Fruit fly (Drosophila melanogaster) whole organism, embryonic: ENCODE data around the gene CG32812.

Experiments
- Asciz ChIP-seq: fragments of 200-800 bp; sonication (Bioruptor generic); optimal IDR thresholded peaks from 2 replicates; lab custom pipeline; 2017; ENCODE audit warnings: missing biosample characterization, mild to moderate bottlenecking, missing genetic modification characterization, missing genetic modification reagents
- Awh ChIP-seq: fragments of 200-800 bp; sonication (Bioruptor generic); IDR thresholded peaks from 2 replicates; pipeline ENCODE4, ENCODE4 v1.3.6; 2022; ENCODE audit warnings: missing biosample characterization, missing genetic modification characterization
- Bgb ChIP-seq: fragments of 200-800 bp; sonication (Bioruptor generic); IDR thresholded peaks from 2 replicates; pipeline ENCODE4 v1.3.6; 2022; ENCODE audit warnings: missing biosample characterization, missing genetic modification characterization; ENCODE audit not compliant: partially characterized antibody
- Blimp-1 ChIP-seq: fragments of 200-800 bp; sonication (Bioruptor generic); optimal IDR thresholded peaks from 3 replicates; lab custom pipeline; 2018; ENCODE audit warnings: missing biosample characterization, missing genetic modification characterization, mild to moderate bottlenecking, moderate library complexity, missing genetic modification reagents
- BtbVII ChIP-seq: fragments of 200-800 bp; sonication (Bioruptor generic); optimal IDR thresholded peaks from 3 replicates; lab custom pipeline; 2017; ENCODE audit warnings: missing biosample characterization, mild to moderate bottlenecking, missing genetic modification characterization
- CG12104 ChIP-seq: fragments of 200-800 bp; sonication (Bioruptor generic); optimal IDR thresholded peaks from 3 replicates; lab custom pipeline; 2016; ENCODE audit warnings: missing biosample characterization, missing genetic modification characterization
- CG12659 ChIP-seq: fragments of 200-800 bp; sonication (Bioruptor generic); optimal IDR thresholded peaks from 3 replicates; lab custom pipeline; 2017; ENCODE audit warnings: mild to moderate bottlenecking, missing biosample characterization, missing genetic modification reagents, missing genetic modification characterization
- CG12942 ChIP-seq: fragments of 200-800 bp; sonication (Bioruptor generic); optimal IDR thresholded peaks from 3 replicates; lab custom pipeline; 2016; ENCODE audit warnings: missing biosample characterization, missing genetic modification characterization
- CG13424 ChIP-seq: fragments of 200-800 bp; sonication (Bioruptor generic); optimal IDR thresholded peaks from 2 replicates; lab custom pipeline; 2019; ENCODE audit warnings: missing biosample characterization, mild to moderate bottlenecking, missing genetic modification characterization, moderate library complexity
- CG1603 ChIP-seq: fragments of 200-800 bp; sonication (Bioruptor generic); optimal IDR thresholded peaks from 2 replicates; lab custom pipeline; 2019; ENCODE audit warnings: missing biosample characterization, mild to moderate bottlenecking, missing genetic modification characterization, moderate library complexity
- CG17359 ChIP-seq: fragments of 200-800 bp; sonication (Bioruptor generic); optimal IDR thresholded peaks from 3 replicates; lab custom pipeline; 2018; ENCODE audit warnings: missing biosample characterization, mild to moderate bottlenecking, missing genetic modification characterization, moderate library complexity
- CG30020 ChIP-seq: fragments of 200-800 bp; optimal IDR thresholded peaks from 2 replicates; lab custom pipeline; 2019; ENCODE audit warnings: missing biosample characterization, mild to moderate bottlenecking, missing genetic modification characterization, moderate library complexity
- CG32772 ChIP-seq: fragments of 200-800 bp; sonication (Bioruptor generic); IDR thresholded peaks from 2 replicates; pipeline ENCODE4 v1.3.6; 2022; ENCODE audit warnings: missing biosample characterization, missing genetic modification characterization
- CG7963 ChIP-seq: fragments of 200-800 bp; sonication (Bioruptor generic); IDR thresholded peaks from 3 replicates; pipeline ENCODE4 v1.3.6; 2022; ENCODE audit warnings: missing biosample characterization, missing genetic modification characterization; ENCODE audit not compliant: partially characterized antibody
- CoRest ChIP-seq: fragments of 200-800 bp; sonication (Bioruptor generic); optimal IDR thresholded peaks from 3 replicates; lab custom pipeline; 2018; ENCODE audit warnings: missing biosample characterization, mild to moderate bottlenecking, missing genetic modification characterization, moderate library complexity
- D19B ChIP-seq: fragments of 200-800 bp; sonication (Bioruptor generic); optimal IDR thresholded peaks from 2 replicates; lab custom pipeline; 2017; ENCODE audit warnings: missing biosample characterization, mild to moderate bottlenecking, missing genetic modification characterization
- Drgx ChIP-seq: fragments of 200-800 bp; sonication (Bioruptor generic); IDR thresholded peaks from 2 replicates; pipeline ENCODE4 v1.3.6; 2022; ENCODE audit warnings: missing biosample characterization, missing genetic modification characterization
- Med ChIP-seq: fragments of 200-800 bp; sonication (Bioruptor generic); peaks from one replicate; lab custom pipeline; 2016; ENCODE audit warnings: missing biosample characterization, missing genetic modification characterization, mild to moderate bottlenecking, inconsistent platforms, moderate library complexity
- Meics ChIP-seq: fragments of 200-800 bp; sonication (Bioruptor generic); optimal IDR thresholded peaks from 2 replicates; lab custom pipeline; 2017; ENCODE audit warnings: missing biosample characterization, mild to moderate bottlenecking, missing genetic modification characterization
- Poxn ChIP-seq: fragments of 200-800 bp; sonication (Bioruptor generic); IDR thresholded peaks from 2 replicates; pipeline ENCODE4 v1.3.6; 2022; ENCODE audit warnings: missing biosample characterization, missing genetic modification characterization
- Sox102F ChIP-seq: fragments of 200-800 bp; sonication (Bioruptor generic); optimal IDR thresholded peaks from 2 replicates; lab custom pipeline; 2018; ENCODE audit warnings: missing biosample characterization, mild to moderate bottlenecking, missing genetic modification characterization, moderate library complexity
- Usf ChIP-seq: fragments of 200-800 bp; sonication (Bioruptor generic); optimal IDR thresholded peaks from 2 replicates; lab custom pipeline; 2017; ENCODE audit warnings: missing genotype, missing biosample characterization, missing genetic modification characterization
- amos ChIP-seq: fragments of 200-800 bp; sonication (Bioruptor generic); IDR thresholded peaks from 2 replicates; pipeline ENCODE4 v1.3.6; 2022; ENCODE audit warnings: missing biosample characterization, missing genetic modification characterization; ENCODE audit not compliant: partially characterized antibody
- ap ChIP-seq: fragments of 200-800 bp; sonication (Bioruptor generic); IDR thresholded peaks from 2 replicates; pipeline ENCODE4 v1.3.6; 2022; ENCODE audit warnings: missing biosample characterization, missing genetic modification characterization
- ci ChIP-seq: fragments of 200-800 bp; sonication (Bioruptor generic); IDR thresholded peaks from 3 replicates; pipeline ENCODE4 v1.3.6; 2022; ENCODE audit warnings: missing biosample characterization, missing genetic modification characterization
- crp ChIP-seq, 2 experiments: fragments of 200-800 bp; sonication (Bioruptor generic); optimal IDR thresholded peaks; 2 replicates in 1 of 2; 3 replicates in 1 of 2; lab custom pipeline; 2017; ENCODE audit warnings: missing biosample characterization in 2 of 2, missing genetic modification characterization in 2 of 2, mild to moderate bottlenecking in 1 of 2, moderate library complexity in 1 of 2
- dimm ChIP-seq: fragments of 200-800 bp; sonication (Bioruptor generic); IDR thresholded peaks from 2 replicates; pipeline ENCODE4 v1.3.6; 2022; ENCODE audit warnings: missing biosample characterization, missing genetic modification characterization
- dmrt99B ChIP-seq: fragments of 200-800 bp; sonication (Bioruptor generic); optimal IDR thresholded peaks from 2 replicates; lab custom pipeline; 2018; ENCODE audit warnings: missing biosample characterization, mild to moderate bottlenecking, missing genetic modification characterization, moderate library complexity
- gem ChIP-seq: fragments of 200-800 bp; sonication (Bioruptor generic); optimal IDR thresholded peaks from 2 replicates; lab custom pipeline; 2019; ENCODE audit warnings: missing biosample characterization, mild to moderate bottlenecking, missing genetic modification characterization, moderate library complexity
- jing ChIP-seq: fragments of 200-800 bp; sonication (Bioruptor generic); optimal IDR thresholded peaks from 2 replicates; lab custom pipeline; 2018; ENCODE audit warnings: missing biosample characterization, mild to moderate bottlenecking, missing genetic modification characterization
- ken ChIP-seq: fragments of 200-800 bp; sonication (Bioruptor generic); IDR thresholded peaks from 3 replicates; pipeline ENCODE4 v1.3.6; 2022; ENCODE audit warnings: missing biosample characterization, missing genetic modification characterization
- oc ChIP-seq: fragments of 200-800 bp; sonication (Bioruptor generic); optimal IDR thresholded peaks from 2 replicates; lab custom pipeline; 2018; ENCODE audit warnings: missing biosample characterization, mild to moderate bottlenecking, missing genetic modification characterization, moderate library complexity
- vvl ChIP-seq: fragments of 200-800 bp; sonication (Bioruptor generic); IDR thresholded peaks from 2 replicates; pipeline ENCODE4 v1.3.6; 2022; ENCODE audit warnings: missing biosample characterization, missing genetic modification characterization
- zen2 ChIP-seq: fragments of 200-800 bp; sonication (Bioruptor generic); IDR thresholded peaks from 3 replicates; pipeline ENCODE4 v1.3.6; 2022; ENCODE audit warnings: missing biosample characterization, missing genetic modification characterization; ENCODE audit not compliant: partially characterized antibody
- zfh1 ChIP-seq: fragments of 200-800 bp; sonication (Bioruptor generic); IDR thresholded peaks from 3 replicates; pipeline ENCODE4 v1.3.6; 2022; ENCODE audit warnings: missing biosample characterization, missing genetic modification characterization

CG32812 gene

DNA sequence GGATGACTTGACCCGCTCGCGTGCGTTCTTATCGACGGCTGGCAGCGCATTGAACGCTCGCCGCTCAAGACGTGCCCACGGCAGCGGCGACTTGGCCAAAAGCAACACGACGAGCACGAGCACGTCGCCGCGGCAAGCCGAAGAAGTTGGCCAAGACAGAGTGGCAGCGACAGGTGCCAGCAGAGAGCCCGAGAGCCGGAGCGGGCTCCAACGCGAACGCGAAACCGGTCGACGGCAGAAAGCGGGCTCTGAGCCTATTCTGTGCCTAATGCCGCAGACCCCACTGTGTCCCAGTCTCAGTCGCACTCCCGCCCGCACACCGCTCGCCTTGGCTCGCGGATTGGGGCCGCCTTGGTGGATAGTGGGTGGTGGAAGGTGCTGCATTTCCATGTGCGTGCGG, 21.4 kb downstream of the CG32812 start (continued):
- TF ChIP-seq CG12659 (GFP tag; lab: Kevin White, UChicago) (no peak), Drgx (GFP tag; lab: Robert Waterston, UW) (peak; percentile 42; the same call in 1 of the 2 replicates), Bgb (GFP tag; lab: Robert Waterston, UW) (peak; percentile 22; the same call in 1 of the 2 replicates), ci (GFP tag; lab: Robert Waterston, UW) (0 out of 3 replicates have a peak, but pooled peaks have one; percentile 37)
- TF ChIP-seq, all 482 proteins: peak for 27

DNA sequence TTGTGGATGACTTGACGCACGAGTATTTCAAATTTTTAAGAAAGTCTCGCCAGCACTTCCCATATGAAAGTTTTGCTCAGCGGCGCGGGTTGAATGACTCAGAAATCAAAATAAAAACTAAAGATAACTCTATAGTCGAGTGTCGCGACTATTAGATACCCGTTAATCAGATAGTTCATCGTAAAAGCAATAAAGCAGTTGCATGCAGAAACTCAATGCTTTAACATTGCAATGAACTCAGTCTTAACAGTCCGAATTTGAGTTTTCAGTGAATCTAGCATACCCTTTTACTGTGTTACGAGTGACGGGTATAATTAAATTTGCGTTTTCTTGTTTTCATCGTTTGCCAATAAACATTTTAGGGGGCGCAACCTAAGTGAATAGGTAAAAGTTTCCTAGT, 24.1 kb downstream of the CG32812 start:
- peak; percentile 25 for TF ChIP-seq dmrt99B (tag; lab: Kevin White, UChicago)
- TF ChIP-seq Usf (GFP tag; lab: Kevin White, UChicago), result no peak
- no peak for TF ChIP-seq CG13424 (tag; lab: Kevin White, UChicago)
- peak; percentile 7 for TF ChIP-seq gem
- peak; percentile 49 for TF ChIP-seq Med (GFP tag; lab: Kevin White, UChicago)
- no peak for TF ChIP-seq crp (GFP tag; optimal IDR thresholded peaks at IDR 0.05; lab: Kevin White, UChicago)
- peak; percentile 50; the same call in 2 of the 3 replicates for TF ChIP-seq ci (GFP tag; lab: Robert Waterston, UW)
- TF ChIP-seq D19B, result peak; percentile 13
- TF ChIP-seq Sox102F (GFP tag; lab: Kevin White, UChicago), result peak; percentile 59
- TF ChIP-seq zen2 (GFP tag; lab: Robert Waterston, UW), result no peak
- TF ChIP-seq Poxn (GFP tag; lab: Robert Waterston, UW), result no peak
- peak; percentile 10 for TF ChIP-seq CG17359
- TF ChIP-seq zfh1 (GFP tag; lab: Robert Waterston, UW), result 0 out of 3 replicates have a peak, but pooled peaks have one; percentile 21
- no peak for TF ChIP-seq dimm
- 0 out of 2 replicates have a peak, but pooled peaks have one; percentile 11 for TF ChIP-seq CG32772 (GFP tag; lab: Robert Waterston, UW)
- 0 out of 3 replicates have a peak, but pooled peaks have one; percentile 33 for TF ChIP-seq ken (GFP tag; lab: Robert Waterston, UW)
- peak; percentile 33 for TF ChIP-seq CG1603
- TF ChIP-seq, all 482 proteins: peak for 11

DNA sequence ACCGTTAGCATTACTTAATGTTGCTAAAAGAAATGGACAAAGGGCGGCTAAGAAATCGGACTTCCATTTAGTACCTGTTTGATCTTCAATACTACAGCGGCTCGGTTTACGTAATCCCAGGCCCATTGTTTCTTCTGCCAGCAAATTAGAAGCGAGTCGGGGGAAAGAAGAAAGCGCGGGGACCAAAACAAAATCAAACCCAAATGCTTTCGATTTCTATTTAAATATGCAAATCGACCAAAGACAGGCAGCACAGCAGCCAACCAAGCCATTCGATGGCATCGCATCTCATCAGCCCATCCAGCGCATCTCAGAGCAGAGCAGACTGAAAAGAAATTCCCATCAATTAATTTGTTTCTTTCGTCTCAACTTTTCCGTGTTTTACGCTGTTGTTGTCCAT, 25.4 kb downstream of the CG32812 start:
- TF ChIP-seq CG30020 (tag; lab: Kevin White, UChicago), result no peak
- TF ChIP-seq CG12104 (GFP tag; lab: Kevin White, UChicago), result no peak
- peak; percentile 62; the same call in 1 of the 2 replicates for TF ChIP-seq Awh (GFP tag; lab: Robert Waterston, UW)
- TF ChIP-seq oc, result peak; percentile 40
- TF ChIP-seq Asciz (GFP tag; lab: Kevin White, UChicago), result no peak
- TF ChIP-seq Blimp-1 (GFP tag; lab: Kevin White, UChicago), result peak; percentile 94
- no peak for TF ChIP-seq BtbVII
- TF ChIP-seq vvl (GFP tag; lab: Robert Waterston, UW), result peak; percentile 30; the same call in 1 of the 2 replicates

DNA sequence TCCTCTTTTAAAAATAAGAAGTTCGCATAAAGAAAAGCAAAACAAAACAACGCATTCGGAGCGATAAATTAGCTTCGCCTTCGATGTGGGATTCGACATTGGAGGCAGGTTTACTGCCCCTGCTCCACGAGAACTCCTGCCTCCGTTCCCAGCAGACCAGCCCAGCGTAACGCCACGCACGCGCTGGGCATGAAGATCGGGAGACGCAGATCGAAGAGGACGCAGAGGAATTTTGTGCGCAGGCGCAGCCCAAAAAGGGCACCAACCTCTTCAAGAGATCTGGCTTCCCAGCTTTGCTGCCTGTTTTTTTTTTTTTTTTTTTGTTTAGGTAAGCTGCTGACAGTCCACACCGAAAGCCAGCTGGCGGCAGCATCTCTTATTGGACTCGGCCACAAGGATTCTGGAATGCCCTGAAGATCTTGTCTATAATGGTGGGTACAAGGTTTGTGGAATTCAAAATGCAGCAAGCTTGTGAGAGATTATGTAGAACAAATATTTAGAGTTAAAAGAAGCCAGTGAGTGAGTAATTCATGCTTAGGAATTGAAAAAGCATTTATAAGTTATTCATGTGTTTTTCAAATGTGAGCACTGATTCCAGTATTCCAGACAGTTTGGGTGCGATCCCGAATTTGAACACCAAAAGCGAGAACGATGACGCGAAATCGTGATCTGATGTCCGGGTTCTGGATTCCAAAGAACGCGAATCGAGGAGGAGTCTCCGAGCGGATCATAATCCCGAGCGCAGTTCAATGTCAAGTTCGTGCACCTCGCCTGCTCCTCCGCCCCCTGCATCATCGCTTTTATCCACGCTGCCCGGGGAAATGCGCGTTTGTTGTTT, 33.3 kb downstream of the CG32812 start:
- no peak for TF ChIP-seq jing (GFP tag; lab: Kevin White, UChicago)
- TF ChIP-seq amos (GFP tag; lab: Robert Waterston, UW), result no peak
- TF ChIP-seq CG12942 (GFP tag; lab: Kevin White, UChicago), result no peak
- no peak for TF ChIP-seq CG7963 (GFP tag; lab: Robert Waterston, UW)
- no peak for TF ChIP-seq ap (GFP tag; lab: Robert Waterston, UW)
- TF ChIP-seq CoRest, result no peak
- TF ChIP-seq Meics (GFP tag; lab: Kevin White, UChicago), result no peak
